Fruit fly (Drosophila melanogaster): Measurements from ENCODE around the gene Cdk2.

The Cdk2 gene

DNA sequence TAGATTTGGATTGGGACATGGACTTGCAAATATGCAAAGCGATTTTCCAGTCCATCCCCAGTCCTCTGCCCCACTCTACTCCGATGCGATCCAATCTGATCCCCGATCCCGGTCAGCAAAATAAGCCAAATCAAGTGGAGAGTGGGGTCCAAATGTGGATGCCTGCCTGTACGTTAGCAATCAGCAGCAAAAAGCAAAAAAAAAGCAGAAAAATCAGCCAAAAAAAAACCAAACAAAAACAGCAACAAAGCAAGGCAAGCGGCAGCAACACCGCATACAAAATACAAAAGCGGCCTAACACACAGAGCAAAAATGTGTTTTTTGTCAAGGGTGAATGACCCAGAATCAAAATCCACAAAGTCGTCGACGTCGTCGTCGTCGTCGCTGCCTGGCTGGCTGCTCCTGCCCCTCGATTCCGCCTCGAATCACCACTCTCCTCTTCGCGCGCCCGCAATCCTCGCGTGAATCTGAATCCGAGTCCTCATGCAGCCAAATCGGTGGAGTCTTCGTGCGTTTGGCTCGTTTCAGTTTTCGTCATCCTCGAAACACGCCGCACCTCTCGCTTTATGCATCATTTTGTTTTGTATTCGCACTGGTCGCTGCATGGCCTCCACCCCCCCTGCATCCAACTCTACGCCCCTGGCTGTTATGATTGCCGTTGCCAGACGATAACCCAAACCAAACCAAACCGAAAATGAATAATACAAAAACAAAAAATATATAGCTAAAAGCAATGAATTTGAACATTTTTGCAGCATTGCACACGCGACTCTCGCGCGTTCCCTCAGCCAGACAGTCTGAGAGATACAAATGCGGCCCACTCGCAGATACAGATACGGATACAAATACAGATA lies 30.1 kb downstream of the Cdk2 start:
- TF ChIP-seq CTCF (optimal IDR thresholded peaks at IDR 0.05) (no peak), CG8478 (optimal IDR thresholded peaks at IDR 0.05) (no peak)

DNA sequence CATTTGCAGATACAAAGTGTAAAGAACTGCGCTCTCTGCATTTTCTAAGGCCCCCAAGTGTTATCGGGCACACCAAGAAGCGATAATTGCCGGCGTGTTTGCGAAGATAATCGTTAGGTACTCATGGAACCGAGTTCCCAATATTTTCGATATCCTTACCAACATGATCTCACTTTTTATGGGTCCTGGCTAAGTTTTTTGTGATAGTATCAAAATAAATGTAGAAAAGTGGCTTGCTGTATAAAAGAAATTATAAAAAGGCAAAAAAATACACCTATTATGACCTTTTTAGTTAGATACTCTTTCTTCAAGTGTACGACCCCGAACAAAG lies 30.7 kb downstream of the Cdk2 start:
- TF ChIP-seq CTCF (optimal IDR thresholded peaks at IDR 0.05): no peak
- TF ChIP-seq CG8478 (optimal IDR thresholded peaks at IDR 0.05): no peak

DNA sequence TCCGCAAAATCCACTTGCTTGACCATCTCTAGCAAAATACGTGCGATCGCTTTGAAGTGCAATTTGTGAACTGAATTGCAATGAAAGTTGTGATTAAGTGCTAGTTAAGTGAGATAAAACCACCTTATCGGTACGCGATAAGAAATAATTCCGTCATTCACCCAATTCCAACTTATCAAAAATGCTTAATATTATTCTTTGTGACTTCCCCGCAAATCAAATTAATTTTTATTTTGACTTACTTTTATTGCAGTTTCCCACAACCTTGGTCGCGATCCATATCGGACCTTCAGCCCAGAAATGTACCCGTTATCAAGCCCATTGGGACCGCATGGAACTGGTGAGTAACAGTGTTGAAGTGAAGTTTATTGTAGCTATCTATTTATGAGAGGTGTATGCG lies 37.1 kb downstream of the Cdk2 start, which contains the start of gene Takl1:
Gene Takl1, minus strand, starts transcription at position 59 of the 400 bp plus-strand sequence.
- TF ChIP-seq CG8478 (optimal IDR thresholded peaks at IDR 0.05): no peak
- no peak for TF ChIP-seq CTCF (optimal IDR thresholded peaks at IDR 0.05)

DNA sequence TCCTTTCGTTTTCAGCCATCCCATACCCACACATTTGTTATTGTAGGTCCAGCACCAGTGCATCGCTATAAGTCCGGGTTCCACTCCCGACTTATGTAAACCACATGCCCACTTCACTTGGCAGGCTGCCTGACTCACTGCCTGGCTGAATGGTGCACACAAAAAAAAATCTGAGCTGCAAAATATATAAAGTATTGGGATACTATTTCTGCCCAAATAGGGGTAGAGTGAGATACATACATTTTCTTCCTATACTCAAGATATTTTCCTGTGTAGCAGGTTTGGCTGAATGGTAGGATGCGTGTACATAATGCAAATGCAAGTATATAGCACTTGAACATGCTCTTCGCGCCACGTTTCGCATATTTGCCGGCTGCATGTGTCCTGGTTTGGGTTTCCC lies 37.8 kb downstream of the Cdk2 start:
- no peak for TF ChIP-seq CTCF (optimal IDR thresholded peaks at IDR 0.05)
- no peak for TF ChIP-seq CG8478 (optimal IDR thresholded peaks at IDR 0.05)

DNA sequence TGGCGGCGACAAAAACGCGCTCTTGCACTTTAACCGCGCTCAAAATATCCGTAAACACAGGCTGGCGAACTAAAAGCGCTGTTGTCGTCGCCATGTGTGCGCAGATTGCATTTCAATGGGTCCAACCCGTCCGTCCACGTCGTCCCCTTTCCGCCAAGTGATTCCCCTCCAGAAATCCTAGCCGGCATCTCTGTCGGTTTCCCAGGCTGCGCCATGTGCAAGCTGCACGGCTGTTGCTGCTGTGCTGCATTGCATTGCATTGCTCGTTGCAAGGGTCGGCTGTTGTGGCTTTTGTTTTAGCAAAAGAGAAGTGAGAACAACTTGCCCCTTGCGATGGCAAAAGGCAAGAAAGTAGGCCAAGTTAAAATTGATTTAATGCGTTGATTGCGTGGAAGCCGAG lies 38.7 kb downstream of the Cdk2 start:
- TF ChIP-seq CG8478 (optimal IDR thresholded peaks at IDR 0.05) (no peak), CTCF (optimal IDR thresholded peaks at IDR 0.05) (no peak)

DNA sequence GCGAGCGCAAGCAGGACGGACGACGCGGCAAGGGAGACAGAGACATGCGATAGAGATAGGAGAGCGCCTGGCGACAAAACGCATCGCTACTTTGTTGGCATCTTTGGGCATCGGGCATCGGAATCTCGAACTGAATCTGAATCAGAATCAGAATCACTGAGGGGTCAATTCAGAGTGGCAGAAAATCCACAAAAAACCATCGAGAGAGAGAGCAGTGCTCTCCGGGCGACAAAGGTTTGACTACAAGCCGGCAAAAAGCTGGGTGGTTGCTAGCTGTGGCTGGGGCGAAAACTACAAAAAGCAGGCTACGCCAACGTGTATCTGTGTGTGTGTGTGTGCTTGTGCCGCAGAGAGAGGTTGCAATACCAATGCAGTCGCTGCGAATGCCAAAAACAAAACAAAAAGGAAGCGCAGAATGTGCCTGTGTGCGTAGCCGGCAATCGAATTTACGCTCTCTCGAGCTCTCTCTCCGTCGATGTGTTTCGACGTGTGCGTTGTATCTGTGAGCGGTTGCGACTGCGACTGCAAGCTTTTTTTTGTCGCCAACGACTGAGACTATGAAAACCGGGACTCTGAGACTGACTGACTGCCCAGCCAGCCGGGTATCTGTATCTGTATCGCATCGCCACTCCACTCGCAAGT lies 43.0 kb downstream of the Cdk2 start:
- TF ChIP-seq CG8478 (optimal IDR thresholded peaks at IDR 0.05): no peak
- TF ChIP-seq CTCF (optimal IDR thresholded peaks at IDR 0.05): no peak

DNA sequence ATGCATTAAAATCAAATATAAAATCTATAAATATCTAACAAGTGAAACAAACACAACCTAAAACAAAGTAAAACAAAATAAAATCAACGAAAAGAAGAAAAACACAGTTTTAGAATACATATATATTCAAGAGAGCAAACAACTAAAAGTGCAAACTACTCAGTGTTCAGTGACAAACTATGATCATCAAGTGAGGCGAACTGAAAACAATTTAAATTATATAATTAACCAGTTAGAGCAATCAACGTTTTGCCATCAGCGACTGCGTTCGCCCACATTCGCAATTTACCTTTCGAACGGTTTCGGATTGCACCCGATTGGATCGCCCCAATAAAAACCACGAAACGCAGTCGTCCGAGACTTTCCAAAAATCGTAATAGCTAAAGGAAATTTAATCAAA lies 44.1 kb downstream of the Cdk2 start:
- TF ChIP-seq CTCF (optimal IDR thresholded peaks at IDR 0.05): no peak
- no peak for TF ChIP-seq CG8478 (optimal IDR thresholded peaks at IDR 0.05)

DNA sequence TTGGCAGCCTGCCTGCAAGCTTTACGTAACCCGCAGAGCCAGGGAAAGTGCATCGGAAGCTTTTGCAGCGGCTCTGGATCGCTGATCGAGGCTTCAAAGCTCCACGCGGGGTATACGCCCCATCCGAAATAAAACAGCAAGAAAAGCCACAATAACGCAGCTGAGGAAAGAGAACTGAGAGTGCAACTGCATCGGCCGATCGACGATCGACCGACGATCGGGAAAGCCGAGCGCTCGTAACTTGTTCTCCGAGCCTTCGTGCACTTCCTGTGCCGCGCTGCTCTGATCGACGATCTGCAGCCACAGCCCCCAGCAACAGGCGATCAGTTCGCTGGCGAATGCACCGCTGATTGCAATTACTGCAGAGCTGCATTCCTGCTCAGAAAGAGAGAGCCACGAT lies 44.5 kb downstream of the Cdk2 start:
- TF ChIP-seq CTCF (optimal IDR thresholded peaks at IDR 0.05) (no peak), CG8478 (optimal IDR thresholded peaks at IDR 0.05) (no peak)

DNA sequence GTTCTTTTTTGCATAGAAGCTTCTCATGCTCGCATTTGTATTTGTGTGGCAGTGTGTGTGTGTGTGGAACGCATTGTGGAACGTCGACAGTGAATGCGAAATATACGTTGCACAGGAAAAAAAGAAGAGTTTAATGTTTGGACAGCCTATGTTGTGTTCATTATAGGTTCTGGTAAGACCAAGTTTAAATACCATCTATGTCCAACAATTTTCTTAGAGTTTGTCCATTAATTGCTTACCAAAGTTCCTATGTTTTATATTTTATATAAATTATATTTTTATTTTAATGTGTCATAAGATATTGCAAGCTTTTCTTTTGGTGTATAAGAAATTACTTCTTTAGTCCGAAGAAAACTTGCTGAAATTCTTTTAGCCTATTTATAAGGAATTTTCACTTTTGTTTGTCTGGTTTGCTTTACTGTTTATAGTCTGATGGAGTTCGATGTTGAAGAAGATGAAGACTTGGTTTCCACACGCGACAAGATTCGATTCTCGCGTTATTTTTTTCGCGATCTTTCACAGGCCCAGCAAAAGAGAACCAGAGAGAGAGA lies 46.8 kb downstream of the Cdk2 start:
- no peak for TF ChIP-seq CG8478 (optimal IDR thresholded peaks at IDR 0.05)

DNA sequence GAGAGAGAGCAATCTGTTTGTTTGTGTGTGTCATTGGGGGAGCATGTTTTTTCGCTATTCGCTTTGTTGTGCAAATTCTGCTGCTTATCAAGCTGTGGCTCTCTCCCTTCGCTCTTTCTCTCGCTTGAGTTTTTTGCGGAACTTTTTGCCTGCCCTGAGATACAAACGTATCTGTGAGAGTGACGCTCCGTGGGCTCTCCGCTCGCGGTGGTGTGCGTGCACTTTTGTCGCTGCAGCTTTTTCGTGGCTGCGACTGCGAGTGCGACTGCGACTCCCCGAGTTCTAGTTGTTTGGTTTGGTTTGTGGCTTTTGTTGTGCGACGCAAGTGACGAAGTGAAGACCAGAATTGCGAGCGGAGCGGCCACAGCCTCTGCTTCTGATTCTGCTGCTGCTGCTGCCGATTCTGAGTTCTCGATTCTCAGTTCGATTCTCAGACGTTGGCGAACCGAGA lies 47.3 kb downstream of the Cdk2 start:
- TF ChIP-seq CG8478 (optimal IDR thresholded peaks at IDR 0.05) (no peak), CTCF (optimal IDR thresholded peaks at IDR 0.05) (no peak)

DNA sequence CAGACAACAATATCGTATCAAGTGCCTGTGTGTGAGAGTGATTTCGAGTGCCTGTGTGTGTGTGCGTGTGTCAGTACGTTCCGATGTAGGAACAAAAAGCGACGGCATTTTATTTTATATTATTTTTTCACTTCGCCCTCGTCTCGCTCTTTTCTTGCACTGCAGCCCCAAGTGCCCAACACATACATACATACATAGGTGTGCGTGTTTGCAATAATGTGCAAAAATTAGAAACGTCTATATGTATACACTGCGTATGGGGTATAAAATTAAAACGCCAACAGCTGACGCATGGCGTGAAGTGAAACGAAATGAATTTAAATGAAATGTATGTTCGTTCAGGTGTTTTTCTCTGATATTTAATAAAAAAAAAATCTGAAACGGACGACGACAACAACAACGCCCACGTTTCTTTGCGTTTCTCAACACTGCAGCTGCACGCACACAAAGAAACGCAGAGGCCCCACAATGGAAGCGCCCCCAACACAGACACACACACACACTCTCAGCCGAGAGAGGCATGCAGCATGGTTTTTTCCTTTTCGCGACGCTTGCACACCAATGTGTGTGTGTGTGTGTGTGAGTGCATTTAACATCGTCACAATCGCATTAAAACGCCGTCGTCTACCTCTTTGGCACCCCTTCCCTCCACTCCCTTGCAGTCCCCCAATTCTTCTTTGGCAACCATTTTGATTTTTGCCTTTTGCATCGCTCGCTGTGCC lies 48.5 kb downstream of the Cdk2 start:
- TF ChIP-seq CG8478 (optimal IDR thresholded peaks at IDR 0.05) (no peak), CTCF (optimal IDR thresholded peaks at IDR 0.05) (no peak)

DNA sequence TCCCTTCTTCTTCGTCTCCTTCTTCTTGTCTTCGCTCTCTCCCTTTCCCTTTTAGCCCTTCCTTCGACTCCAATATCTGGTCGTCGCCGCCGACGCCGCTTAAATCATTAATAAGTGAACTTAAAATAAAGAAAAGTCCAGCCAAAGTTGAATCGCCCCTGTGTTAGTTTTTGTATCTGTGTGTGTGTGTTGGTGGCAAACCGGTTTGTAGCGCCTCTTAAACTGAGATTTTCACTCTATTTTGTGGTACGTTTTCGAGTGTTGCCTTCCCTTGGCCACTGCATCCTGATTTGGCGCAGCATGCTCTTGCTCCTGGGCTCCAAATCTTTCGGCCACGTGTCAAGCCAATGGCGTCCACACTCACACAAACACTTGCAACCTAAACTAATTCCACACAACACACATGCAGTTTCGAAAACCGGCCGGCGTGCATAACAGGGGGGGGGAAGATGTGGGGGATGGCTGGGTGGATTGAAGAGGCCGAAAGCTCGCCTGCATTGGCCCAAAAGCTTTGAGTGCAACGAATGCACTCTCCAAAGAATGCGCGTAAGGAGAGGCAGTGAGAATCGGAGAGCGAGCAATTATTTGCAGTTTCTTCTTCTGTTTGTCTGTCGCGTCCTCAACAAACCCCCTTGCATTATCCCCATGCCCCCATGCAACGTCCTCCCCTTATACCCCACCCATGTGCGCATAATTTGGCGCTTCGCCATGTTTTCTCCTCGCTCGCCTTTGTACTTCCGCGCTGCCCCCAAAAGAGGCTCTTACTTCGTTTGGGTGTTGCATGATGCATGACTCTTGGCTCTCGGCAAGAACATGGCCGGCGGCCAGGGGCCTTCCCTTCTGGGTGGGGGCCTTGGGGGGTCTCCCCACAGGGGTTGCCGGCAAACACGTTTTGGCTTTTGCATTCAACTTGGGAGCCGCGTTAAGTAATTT lies 49.3 kb downstream of the Cdk2 start:
- TF ChIP-seq CTCF (optimal IDR thresholded peaks at IDR 0.05) (no peak), CG8478 (optimal IDR thresholded peaks at IDR 0.05) (no peak)

All from S2 (cell line).